Fruit fly (Drosophila melanogaster) whole organism, embryonic: ENCODE results near the gene CG5225.

Source experiments
- Atf6 ChIP-seq: fragments of 200-800 bp; sonication (Bioruptor generic); IDR thresholded peaks from 2 replicates; pipeline ENCODE4 v1.3.6; 2022; ENCODE audit warnings: missing biosample characterization, missing genetic modification characterization
- B-H1 ChIP-seq: fragments of 200-800 bp; sonication (Bioruptor generic); IDR thresholded peaks from 3 replicates; pipeline ENCODE4 v1.3.6; 2022; ENCODE audit warnings: missing biosample characterization, missing genetic modification characterization
- CG11398 ChIP-seq: fragments of 200-800 bp; sonication (Bioruptor generic); optimal IDR thresholded peaks from 2 replicates; lab custom pipeline; 2016; ENCODE audit warnings: missing biosample characterization, missing genetic modification characterization
- CG1233 ChIP-seq: fragments of 200-800 bp; sonication (Bioruptor generic); optimal IDR thresholded peaks from 4 replicates; lab custom pipeline; 2018; ENCODE audit warnings: missing biosample characterization, mild to moderate bottlenecking, missing genetic modification characterization
- CG12744 ChIP-seq: fragments of 200-800 bp; sonication (Bioruptor generic); optimal IDR thresholded peaks from 2 replicates; lab custom pipeline; 2016; ENCODE audit warnings: missing biosample characterization, missing genetic modification characterization
- CG14014 ChIP-seq: fragments of 200-800 bp; sonication (Bioruptor generic); IDR thresholded peaks from 2 replicates; pipeline ENCODE4 v1.3.6; 2022; ENCODE audit warnings: missing biosample characterization, missing genetic modification characterization
- CG14965 ChIP-seq: fragments of 200-800 bp; sonication (Bioruptor generic); optimal IDR thresholded peaks from 2 replicates; lab custom pipeline; 2016; ENCODE audit warnings: missing biosample characterization, missing genetic modification characterization, borderline replicate concordance
- CG15073 ChIP-seq: fragments of 200-800 bp; sonication (Bioruptor generic); optimal IDR thresholded peaks from 2 replicates; lab custom pipeline; 2016; ENCODE audit warnings: missing biosample characterization, missing genetic modification characterization
- CG15696 ChIP-seq: fragments of 200-800 bp; sonication (Bioruptor generic); optimal IDR thresholded peaks from 2 replicates; lab custom pipeline; 2019; ENCODE audit warnings: missing biosample characterization, mild to moderate bottlenecking, missing genetic modification characterization, moderate library complexity
- CG16813 ChIP-seq: fragments of 200-800 bp; sonication (Bioruptor generic); IDR thresholded peaks from 3 replicates; pipeline ENCODE4 v1.3.6; 2022; ENCODE audit warnings: missing biosample characterization, missing genetic modification characterization; ENCODE audit not compliant: partially characterized antibody
- CG17829 ChIP-seq: fragments of 200-800 bp; optimal IDR thresholded peaks from 2 replicates; lab custom pipeline; 2019; ENCODE audit warnings: missing biosample characterization, mild to moderate bottlenecking, missing genetic modification characterization, moderate library complexity
- CG2199 ChIP-seq: fragments of 200-800 bp; sonication (Bioruptor generic); IDR thresholded peaks from 3 replicates; pipeline ENCODE4 v1.3.6; 2022; ENCODE audit warnings: missing biosample characterization, missing genetic modification characterization
- CG31388 ChIP-seq: fragments of 200-800 bp; sonication (Bioruptor generic); optimal IDR thresholded peaks from 2 replicates; lab custom pipeline; 2016; ENCODE audit warnings: missing biosample characterization, missing genetic modification characterization
- CG32767 ChIP-seq: fragments of 200-800 bp; sonication (Bioruptor generic); IDR thresholded peaks from 2 replicates; pipeline ENCODE4 v1.3.6; 2022; ENCODE audit warnings: missing biosample characterization, missing genetic modification characterization
- CG6254 ChIP-seq: fragments of 200-800 bp; sonication (Bioruptor generic); optimal IDR thresholded peaks from 3 replicates; lab custom pipeline; 2017; ENCODE audit warnings: mild to moderate bottlenecking, missing biosample characterization, missing genetic modification reagents, missing genetic modification characterization
- CG8924 ChIP-seq: fragments of 200-800 bp; optimal IDR thresholded peaks from 3 replicates; lab custom pipeline; 2019; ENCODE audit warnings: missing biosample characterization, mild to moderate bottlenecking, missing genetic modification characterization, moderate library complexity
- CG8944 ChIP-seq: fragments of 200-800 bp; sonication (Bioruptor generic); optimal IDR thresholded peaks from 3 replicates; lab custom pipeline; 2016; ENCODE audit warnings: missing biosample characterization, missing genetic modification characterization
- CG9727 ChIP-seq: fragments of 200-800 bp; sonication (Bioruptor generic); optimal IDR thresholded peaks from 3 replicates; lab custom pipeline; 2017; ENCODE audit warnings: missing biosample characterization, mild to moderate bottlenecking, missing genetic modification characterization
- Chrac-16 ChIP-seq: fragments of 200-800 bp; sonication (Bioruptor generic); optimal IDR thresholded peaks from 3 replicates; lab custom pipeline; 2016; ENCODE audit warnings: missing biosample characterization, missing genetic modification characterization
- Dek ChIP-seq: fragments of 200-800 bp; sonication (Bioruptor generic); optimal IDR thresholded peaks from 3 replicates; lab custom pipeline; 2019; ENCODE audit warnings: missing biosample characterization, mild to moderate bottlenecking, missing genetic modification characterization, moderate library complexity
- Dfd ChIP-seq, 2 experiments: fragments of >200 bp; optimal IDR thresholded peaks; 2 replicates each; lab custom pipeline; 2017; ENCODE audit warnings: missing biosample characterization in 2 of 2, missing genetic modification characterization in 2 of 2
- Dip2 ChIP-seq: fragments of 200-800 bp; sonication (Bioruptor generic); IDR thresholded peaks from 2 replicates; pipeline ENCODE4 v1.3.6; 2022; ENCODE audit warnings: missing biosample characterization, missing genetic modification characterization
- Doc3 ChIP-seq: fragments of 200-800 bp; sonication (Bioruptor generic); IDR thresholded peaks from 3 replicates; pipeline ENCODE4 v1.3.6; 2022; ENCODE audit warnings: missing biosample characterization, missing genetic modification characterization; ENCODE audit not compliant: partially characterized antibody
- Fer1 ChIP-seq: fragments of 200-800 bp; sonication (Bioruptor generic); optimal IDR thresholded peaks from 2 replicates; lab custom pipeline; 2017; ENCODE audit warnings: missing biosample characterization, mild to moderate bottlenecking, missing genetic modification characterization
- Gsc ChIP-seq: fragments of 200-800 bp; sonication (Bioruptor generic); IDR thresholded peaks from 2 replicates; pipeline ENCODE4 v1.3.6; 2022; ENCODE audit warnings: missing biosample characterization, missing genetic modification characterization
- Hey ChIP-seq: fragments of 200-800 bp; sonication (Bioruptor generic); optimal IDR thresholded peaks from 3 replicates; lab custom pipeline; 2018; ENCODE audit warnings: missing biosample characterization, mild to moderate bottlenecking, missing genetic modification characterization
- Opbp ChIP-seq: fragments of 200-800 bp; sonication (Bioruptor generic); IDR thresholded peaks from 3 replicates; pipeline ENCODE4 v1.3.6; 2022; ENCODE audit warnings: missing biosample characterization, missing genetic modification characterization; ENCODE audit not compliant: partially characterized antibody
- PHDP ChIP-seq: fragments of 200-800 bp; sonication (Bioruptor generic); optimal IDR thresholded peaks from 3 replicates; lab custom pipeline; 2018; ENCODE audit warnings: missing biosample characterization, mild to moderate bottlenecking, missing genetic modification characterization, moderate library complexity
- Sry-δ ChIP-seq: fragments of 200-800 bp; sonication (Bioruptor generic); optimal IDR thresholded peaks from 2 replicates; lab custom pipeline; 2016; ENCODE audit warnings: missing biosample characterization, missing genetic modification characterization
- Taf1 ChIP-seq: fragments of 200-800 bp; sonication (Bioruptor generic); IDR thresholded peaks from 2 replicates; pipeline ENCODE4 v1.3.6; 2022; ENCODE audit warnings: missing biosample characterization, missing genetic modification characterization
- Vsx1 ChIP-seq: fragments of 200-800 bp; sonication (Bioruptor generic); optimal IDR thresholded peaks from 2 replicates; lab custom pipeline; 2017; ENCODE audit warnings: missing biosample characterization, mild to moderate bottlenecking, missing genetic modification characterization, missing genetic modification reagents
- ac ChIP-seq: fragments of 200-800 bp; sonication (Bioruptor generic); optimal IDR thresholded peaks from 3 replicates; lab custom pipeline; 2017; ENCODE audit warnings: missing biosample characterization, mild to moderate bottlenecking, missing genetic modification characterization
- en ChIP-seq: fragments of 200-800 bp; sonication (Bioruptor generic); optimal IDR thresholded peaks from 2 replicates; lab custom pipeline; 2016; ENCODE audit warnings: missing biosample characterization, missing genetic modification characterization
- eyg ChIP-seq: fragments of 200-800 bp; sonication (Bioruptor generic); optimal IDR thresholded peaks from 3 replicates; lab custom pipeline; 2016; ENCODE audit warnings: missing biosample characterization, missing genetic modification characterization
- ftz-f1 ChIP-seq: fragments of 200-800 bp; sonication (Bioruptor generic); optimal IDR thresholded peaks from 2 replicates; lab custom pipeline; 2016; ENCODE audit warnings: missing biosample characterization, missing genetic modification characterization
- grau ChIP-seq: fragments of 200-800 bp; optimal IDR thresholded peaks from 3 replicates; lab custom pipeline; 2019; ENCODE audit warnings: missing biosample characterization, mild to moderate bottlenecking, missing genetic modification characterization, moderate library complexity
- h ChIP-seq: fragments of >200 bp; optimal IDR thresholded peaks from 2 replicates; lab custom pipeline; 2017
- kah ChIP-seq: fragments of 200-800 bp; sonication (Bioruptor generic); optimal IDR thresholded peaks from 2 replicates; lab custom pipeline; 2018; ENCODE audit warnings: missing biosample characterization, mild to moderate bottlenecking, missing genetic modification characterization
- lola ChIP-seq, 3 experiments: fragments of >200 bp in 2 of 3; fragments of 200-800 bp in 1 of 3; sonication (Bioruptor generic) in 1 of 3; optimal IDR thresholded peaks; 2 replicates each; lab custom pipeline; 2017 to 2019; ENCODE audit warnings: missing biosample characterization in 3 of 3, missing genetic modification characterization in 3 of 3, mild to moderate bottlenecking in 1 of 3, moderate library complexity in 1 of 3
- mam ChIP-seq: fragments of 200-800 bp; sonication (Bioruptor generic); optimal IDR thresholded peaks from 3 replicates; lab custom pipeline; 2016; ENCODE audit warnings: missing biosample characterization, missing genetic modification characterization
- nom ChIP-seq: fragments of 200-800 bp; sonication (Bioruptor generic); optimal IDR thresholded peaks from 2 replicates; lab custom pipeline; 2017; ENCODE audit warnings: missing biosample characterization, missing genetic modification characterization, mild to moderate bottlenecking, moderate library complexity, missing genetic modification reagents
- otp ChIP-seq: fragments of 200-800 bp; sonication (Bioruptor generic); IDR thresholded peaks from 3 replicates; pipeline ENCODE4, ENCODE4 v1.3.6; 2022; ENCODE audit warnings: missing biosample characterization, missing genetic modification characterization
- phol ChIP-seq: fragments of 200-800 bp; sonication (Bioruptor generic); optimal IDR thresholded peaks from 3 replicates; lab custom pipeline; 2018; ENCODE audit warnings: missing biosample characterization, mild to moderate bottlenecking, missing genetic modification characterization, moderate library complexity
- prd ChIP-seq, 3 experiments: fragments of >200 bp in 2 of 3; fragments of 200-800 bp in 1 of 3; sonication (Bioruptor generic) in 1 of 3; optimal IDR thresholded peaks in 2 of 3; IDR thresholded peaks in 1 of 3; 2 replicates in 2 of 3; 3 replicates in 1 of 3; pipeline versions ENCODE4 v1.3.6 to Lab custom; 2017 to 2022; ENCODE audit warnings: missing biosample characterization in 1 of 3, missing genetic modification characterization in 1 of 3
- ranshi ChIP-seq: fragments of 200-800 bp; sonication (Bioruptor generic); IDR thresholded peaks from 2 replicates; pipeline ENCODE4 v1.3.6; 2022; ENCODE audit warnings: missing biosample characterization, missing genetic modification characterization
- run ChIP-seq: fragments of 200-800 bp; sonication (Bioruptor generic); optimal IDR thresholded peaks from 3 replicates; lab custom pipeline; 2018; ENCODE audit warnings: missing biosample characterization, mild to moderate bottlenecking, missing genetic modification characterization
- schlank ChIP-seq: fragments of 200-800 bp; sonication (Bioruptor generic); optimal IDR thresholded peaks from 2 replicates; lab custom pipeline; 2018; ENCODE audit warnings: missing biosample characterization, mild to moderate bottlenecking, missing genetic modification characterization
- stc ChIP-seq: fragments of 200-800 bp; sonication (Bioruptor generic); IDR thresholded peaks from 2 replicates; pipeline ENCODE4 v1.3.6; 2022; ENCODE audit warnings: missing biosample characterization, missing genetic modification characterization
- stwl ChIP-seq: fragments of 200-800 bp; sonication (Bioruptor generic); optimal IDR thresholded peaks from 3 replicates; lab custom pipeline; 2018; ENCODE audit warnings: missing biosample characterization, mild to moderate bottlenecking, missing genetic modification characterization, moderate library complexity
- toy ChIP-seq: fragments of 200-800 bp; sonication (Bioruptor generic); IDR thresholded peaks from 2 replicates; pipeline ENCODE4 v1.3.6; 2022; ENCODE audit warnings: missing biosample characterization, missing genetic modification characterization

CG5225 gene

DNA sequence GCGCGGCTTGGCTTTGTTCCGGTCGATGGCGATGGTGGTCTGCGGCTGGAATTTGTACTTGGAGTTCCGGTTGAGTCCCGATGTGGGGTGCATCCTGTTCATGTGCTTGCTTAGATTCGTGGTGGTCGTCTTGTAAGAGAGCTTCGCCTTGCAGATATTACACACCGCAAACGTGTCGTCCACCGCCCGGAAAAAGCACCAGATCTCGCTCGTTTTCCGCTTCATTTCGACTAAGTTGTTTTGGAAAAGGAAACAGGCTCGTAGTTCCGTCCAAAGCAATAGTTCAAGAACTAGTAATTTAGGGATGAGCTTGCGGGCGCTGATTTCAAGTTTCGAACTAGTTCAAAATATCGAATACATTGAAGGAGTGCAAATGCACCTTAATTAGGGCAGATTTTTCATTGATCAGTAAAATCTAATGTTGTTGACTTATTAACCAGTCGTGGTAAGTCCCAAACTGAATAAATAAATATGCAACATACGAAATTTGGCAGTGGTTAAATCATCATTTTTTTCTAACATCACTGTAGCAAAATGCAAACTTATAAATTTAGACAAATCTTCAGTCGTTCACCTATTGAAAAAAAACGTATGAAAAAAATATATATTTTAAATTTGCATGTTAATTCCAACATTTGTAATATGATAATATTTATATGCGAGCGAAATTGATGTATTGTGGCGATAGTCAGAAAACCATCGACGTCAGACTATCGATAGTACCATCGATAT lies 14.5 kb downstream of the CG5225 start, which contains the start of the genes bdwf and Patr-1 (continued):
- TF ChIP-seq CG32767 (GFP tag; lab: Robert Waterston, UW) (no peak), h (lab: Kevin White, UChicago) (no peak), stwl (tag; lab: Kevin White, UChicago) (peak; percentile 32), CG16813 (GFP tag; lab: Robert Waterston, UW) (peak; percentile 93), Atf6 (GFP tag; lab: Robert Waterston, UW) (no peak), mam (GFP tag; lab: Kevin White, UChicago) (no peak), run (no peak), CG9727 (GFP tag; lab: Kevin White, UChicago) (peak; percentile 53), schlank (tag; lab: Kevin White, UChicago) (no peak), CG11398 (GFP tag; lab: Kevin White, UChicago) (no peak), ac (no peak), PHDP (tag; lab: Kevin White, UChicago) (no peak), CG2199 (GFP tag; lab: Robert Waterston, UW) (no peak), CG15073 (GFP tag; lab: Kevin White, UChicago) (no peak), Dip2 (GFP tag; lab: Robert Waterston, UW) (no peak), CG31388 (GFP tag; lab: Kevin White, UChicago) (no peak), otp (GFP tag; lab: Robert Waterston, UW) (no peak), Sry-δ (GFP tag; lab: Kevin White, UChicago) (peak; percentile 85), en (no peak), lola (GFP tag; optimal IDR thresholded peaks at IDR 0.05; lab: Kevin White, UChicago) (peak in 1 of 3 experiments; percentile 36), CG17829 (tag; lab: Kevin White, UChicago) (peak; percentile 35), kah (GFP tag; lab: Kevin White, UChicago) (no peak), grau (peak; percentile 20), CG14014 (GFP tag; lab: Robert Waterston, UW) (no peak), Vsx1 (GFP tag; lab: Kevin White, UChicago) (no peak), stc (GFP tag; lab: Robert Waterston, UW) (0 out of 2 replicates have a peak, but pooled peaks have one; percentile 6), nom (GFP tag; lab: Kevin White, UChicago) (no peak), CG6254 (GFP tag; lab: Kevin White, UChicago) (no peak), Gsc (GFP tag; lab: Robert Waterston, UW) (no peak), CG15696 (tag; lab: Kevin White, UChicago) (no peak), prd (optimal IDR thresholded peaks at IDR 0.05; lab: Kevin White, UChicago) (no peak), prd (GFP tag; IDR thresholded peaks at IDR 0.05; lab: Robert Waterston, UW) (no peak), CG8924 (peak; percentile 36), phol (peak; percentile 43), CG8944 (GFP tag; lab: Kevin White, UChicago) (peak; percentile 29), CG12744 (GFP tag; lab: Kevin White, UChicago) (no peak), CG14965 (no peak), Fer1 (GFP tag; lab: Kevin White, UChicago) (no peak), Opbp (GFP tag; lab: Robert Waterston, UW) (peak; percentile 89), ranshi (no peak), Dfd (GFP tag; optimal IDR thresholded peaks at IDR 0.05; lab: Kevin White, UChicago) (no peak), Hey (tag; lab: Kevin White, UChicago) (no peak), Doc3 (GFP tag; lab: Robert Waterston, UW) (peak; percentile 85), eyg (GFP tag; lab: Kevin White, UChicago) (no peak), CG1233 (peak; percentile 33), Dek (peak; percentile 36), toy (no peak), Chrac-16 (GFP tag; lab: Kevin White, UChicago) (no peak), Taf1 (GFP tag; lab: Robert Waterston, UW) (no peak), B-H1 (GFP tag; lab: Robert Waterston, UW) (no peak), ftz-f1 (GFP tag; lab: Kevin White, UChicago) (no peak)
